Worm (Caenorhabditis elegans) whole organism, mixed stage, embryonic: ENCODE data around the gene C54E10.6.

Experiments
- ceh-43 ChIP-seq: fragments of 200-800 bp; sonication (Bioruptor generic); optimal IDR thresholded peaks from 2 replicates; lab custom pipeline; 2018; ENCODE audit warnings: mild to moderate bottlenecking, missing genetic modification characterization, moderate library complexity, missing compliant biosample characterization
- ces-1 ChIP-seq: fragments of 150-350 bp; optimal IDR thresholded peaks from 2 replicates; lab custom pipeline; 2014; ENCODE audit warnings: missing biosample characterization, missing genetic modification reagents, missing genetic modification characterization
- elt-1 ChIP-seq: sonication (generic microtip); optimal IDR thresholded peaks from 2 replicates; lab custom pipeline; 2017; ENCODE audit warnings: missing genetic modification characterization, mild to moderate bottlenecking, missing compliant biosample characterization, antibody characterized with exemption, moderate library complexity, borderline replicate concordance; ENCODE audit not compliant: insufficient read depth
- lin-13 ChIP-seq: fragments of 150-350 bp; optimal IDR thresholded peaks from 2 replicates; lab custom pipeline; 2014; ENCODE audit warnings: missing biosample characterization, missing genetic modification characterization
- lsy-2 ChIP-seq: fragments of 150-350 bp; optimal IDR thresholded peaks from 2 replicates; lab custom pipeline; 2014; ENCODE audit warnings: missing biosample characterization, missing genetic modification characterization
- mab-5 ChIP-seq: fragments of 150-350 bp; optimal IDR thresholded peaks from 2 replicates; lab custom pipeline; 2014; ENCODE audit warnings: missing biosample characterization, missing genetic modification characterization
- mep-1 ChIP-seq: fragments of 150-350 bp; optimal IDR thresholded peaks from 2 replicates; lab custom pipeline; 2017; ENCODE audit warnings: missing biosample characterization, missing genetic modification reagents, missing genetic modification characterization, inconsistent platforms
- mls-2 ChIP-seq: sonication (generic microtip); optimal IDR thresholded peaks from 2 replicates; lab custom pipeline; 2016; ENCODE audit warnings: mild to moderate bottlenecking, missing genetic modification characterization, moderate library complexity, missing compliant biosample characterization
- nhr-12 ChIP-seq: fragments of 150-350 bp; optimal IDR thresholded peaks from 2 replicates; lab custom pipeline; 2014; ENCODE audit warnings: missing biosample characterization, missing genetic modification characterization
- nhr-76 ChIP-seq: sonication (generic microtip); optimal IDR thresholded peaks from 2 replicates; lab custom pipeline; 2017; ENCODE audit warnings: missing biosample characterization, missing genetic modification characterization
- sem-2 ChIP-seq: fragments of 200-800 bp; sonication (Bioruptor generic); optimal IDR thresholded peaks from 2 replicates; lab custom pipeline; 2018; ENCODE audit warnings: mild to moderate bottlenecking, missing genetic modification characterization, missing compliant biosample characterization
- snpc-4 ChIP-seq: fragments of 150-350 bp; optimal IDR thresholded peaks from 2 replicates; lab custom pipeline; 2014; ENCODE audit warnings: missing biosample characterization, missing genetic modification characterization
- unc-62 ChIP-seq: fragments of 150-350 bp; optimal IDR thresholded peaks from 2 replicates; lab custom pipeline; 2014; ENCODE audit warnings: missing biosample characterization, missing genetic modification reagents, missing genetic modification characterization

- TF ChIP-seq ces-1 (GFP tag; lab: Kevin White, UChicago) (no peak), lsy-2 (tag; lab: Kevin White, UChicago) (no peak), ceh-43 (GFP tag; lab: Kevin White, UChicago) (no peak), mab-5 (tag; lab: Kevin White, UChicago) (no peak), nhr-12 (no peak), nhr-76 (tag; lab: Kevin White, UChicago) (no peak), unc-62 (GFP tag; lab: Kevin White, UChicago) (no peak), lin-13 (no peak), elt-1 (tag; lab: Kevin White, UChicago) (no peak), mls-2 (tag; lab: Kevin White, UChicago) (no peak), snpc-4 (tag; lab: Kevin White, UChicago) (no peak), sem-2 (GFP tag; lab: Kevin White, UChicago) (no peak), mep-1 (no peak)
These were observed 2.8 kb upstream of the C54E10.6 start, which contains the start of gene C54E10.7 for ce11 chrV:18811360-18811759.
